Fruit fly (Drosophila melanogaster): ENCODE measurements around the gene CG15564.

The CG15564 gene

dm6 chr3R:31222125-31222889 lies 12.9 kb downstream of the CG15564 start (continued):
- TF ChIP-seq run (tag; optimal IDR thresholded peaks at IDR 0.05) (peak; percentile 48), CG8944 (GFP tag; optimal IDR thresholded peaks at IDR 0.05) (peak; percentile 68), ATbp (GFP tag; optimal IDR thresholded peaks at IDR 0.05) (peak; percentile 80), ken (GFP tag; IDR thresholded peaks at IDR 0.05) (no peak), CG3281 (GFP tag; optimal IDR thresholded peaks at IDR 0.05) (peak; percentile 86), zf30C (GFP tag; optimal IDR thresholded peaks at IDR 0.05) (peak; percentile 98), Eip74EF (GFP tag; optimal IDR thresholded peaks at IDR 0.05) (peak in 1 of 2 experiments; percentile 66), tgo (GFP tag; IDR thresholded peaks at IDR 0.05) (no peak), CG12155 (GFP tag; optimal IDR thresholded peaks at IDR 0.05) (peak; percentile 78), dm (GFP tag; optimal IDR thresholded peaks at IDR 0.05) (peak; percentile 40), cad (GFP tag; optimal IDR thresholded peaks at IDR 0.05) (no peak), Opbp (GFP tag; IDR thresholded peaks at IDR 0.05; ENCODE audit: partially characterized antibody) (no peak), ems (GFP tag; optimal IDR thresholded peaks at IDR 0.05) (peak; percentile 77), E2f1 (GFP tag; IDR thresholded peaks at IDR 0.05) (no peak), p53 (GFP tag; optimal IDR thresholded peaks at IDR 0.05) (peak; percentile 37), CG9437 (GFP tag; optimal IDR thresholded peaks at IDR 0.05) (peak; percentile 73), CG6765 (GFP tag; optimal IDR thresholded peaks at IDR 0.05) (peak; percentile 79), salm (tag; optimal IDR thresholded peaks at IDR 0.05) (peak; percentile 66), CG33557 (GFP tag; optimal IDR thresholded peaks at IDR 0.05) (peak; percentile 76), CG30020 (tag; optimal IDR thresholded peaks at IDR 0.05) (peak; percentile 62), chm (GFP tag; IDR thresholded peaks at IDR 0.05) (no peak), Ptx1 (GFP tag; IDR thresholded peaks at IDR 0.05) (no peak), pita (GFP tag; optimal IDR thresholded peaks at IDR 0.05) (no peak), CG11085 (GFP tag; IDR thresholded peaks at IDR 0.05) (no peak), CG1233 (GFP tag; optimal IDR thresholded peaks at IDR 0.05) (peak; percentile 76), bcd (GFP tag; optimal IDR thresholded peaks at IDR 0.05) (peak; percentile 85), fd102C (GFP tag; optimal IDR thresholded peaks at IDR 0.05) (peak; percentile 32), CG7745 (tag; optimal IDR thresholded peaks at IDR 0.05) (no peak), Rx (GFP tag; IDR thresholded peaks at IDR 0.05) (no peak), repo (GFP tag; optimal IDR thresholded peaks at IDR 0.05) (peak; percentile 76), CG10462 (GFP tag; optimal IDR thresholded peaks at IDR 0.05) (peak; percentile 58), Hey (tag; optimal IDR thresholded peaks at IDR 0.05) (no peak), CG32532 (GFP tag; IDR thresholded peaks at IDR 0.05) (no peak), CG11456 (GFP tag; IDR thresholded peaks at IDR 0.05) (no peak), CG13775 (GFP tag; optimal IDR thresholded peaks at IDR 0.05) (peak; percentile 83), E2f2 (GFP tag; IDR thresholded peaks at IDR 0.05) (no peak), Hsf (GFP tag; optimal IDR thresholded peaks at IDR 0.05) (peak; percentile 88), fd96Cb (tag; optimal IDR thresholded peaks at IDR 0.05) (peak; percentile 81), CG14965 (GFP tag; optimal IDR thresholded peaks at IDR 0.05; ENCODE audit: borderline replicate concordance) (no peak), CG15269 (tag; optimal IDR thresholded peaks at IDR 0.05) (peak; percentile 87), CG17361 (GFP tag; IDR thresholded peaks at IDR 0.05) (no peak), pan (optimal IDR thresholded peaks at IDR 0.05) (no peak), pan (GFP tag; optimal IDR thresholded peaks at IDR 0.05 in 1 of 2, IDR thresholded peaks at IDR 0.05 in 1 of 2) (no peak), crp (GFP tag; optimal IDR thresholded peaks at IDR 0.05) (peak in 1 of 2 experiments; percentile 68), gsb (GFP tag; IDR thresholded peaks at IDR 0.05) (no peak), CG10267 (tag; optimal IDR thresholded peaks at IDR 0.05) (peak; percentile 75), nmo (GFP tag; optimal IDR thresholded peaks at IDR 0.05) (peak; percentile 86), phol (tag; optimal IDR thresholded peaks at IDR 0.05) (peak; percentile 79), Sin3A (optimal IDR thresholded peaks at IDR 0.05) (no peak), CG7357 (GFP tag; IDR thresholded peaks at IDR 0.05) (peak; percentile 76; the same call in 2 of the 3 replicates)

Data from whole organism, embryonic.